Fruit fly (Drosophila melanogaster): ENCODE results near the gene CG16700.

Gene CG16700

DNA sequence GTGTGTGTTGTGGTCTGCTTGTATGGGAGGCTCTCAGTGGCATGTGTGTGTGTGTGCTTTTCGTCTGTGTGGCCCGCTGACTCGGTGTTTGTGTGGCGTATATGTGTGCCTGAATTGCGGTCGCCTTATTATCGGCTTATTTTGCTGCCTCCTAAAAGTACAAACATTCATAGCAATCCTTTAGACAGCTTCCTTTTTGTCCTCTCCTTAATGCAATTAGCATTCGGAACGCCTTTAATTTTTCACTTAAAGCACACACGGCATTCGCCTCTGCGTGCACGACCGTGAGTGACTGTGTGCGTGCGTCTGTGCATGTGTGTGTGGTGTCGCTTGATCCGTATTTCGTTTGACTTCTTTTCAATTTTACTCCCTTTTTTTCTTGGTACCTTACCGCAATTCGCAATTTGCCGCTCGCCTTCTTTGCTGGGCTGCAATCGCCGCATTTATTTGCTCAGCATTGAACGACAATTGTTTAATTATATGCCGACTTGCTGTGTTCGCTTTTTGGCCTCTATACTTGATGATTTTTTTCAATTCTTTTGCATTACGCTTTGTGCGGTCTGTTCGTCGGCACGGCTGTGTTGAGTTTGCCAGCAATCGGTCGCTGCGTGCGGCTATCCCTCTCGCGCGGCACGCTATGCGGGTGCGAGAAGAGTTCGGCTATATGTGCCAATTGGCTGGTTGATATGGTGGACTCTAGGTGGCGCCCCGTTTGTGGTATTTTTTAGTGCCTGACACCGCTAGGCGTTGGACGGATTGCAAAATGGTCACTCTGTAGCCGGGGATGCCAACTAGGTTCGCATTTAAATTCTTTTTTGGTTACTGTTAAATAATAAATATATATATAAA, 14.1 kb upstream of the CG16700 start, which contains the start of gene wcy (continued):
- TF ChIP-seq nau (GFP tag; optimal IDR thresholded peaks at IDR 0.05) (no peak), exex (tag; optimal IDR thresholded peaks at IDR 0.05) (no peak), Dp (GFP tag; optimal IDR thresholded peaks at IDR 0.05) (peak; percentile 51), fu2 (GFP tag; optimal IDR thresholded peaks at IDR 0.05) (no peak), Jarid2 (GFP tag; optimal IDR thresholded peaks at IDR 0.05) (no peak), CG2129 (GFP tag; IDR thresholded peaks at IDR 0.05; ENCODE audit: partially characterized antibody) (no peak), CG18476 (GFP tag; optimal IDR thresholded peaks at IDR 0.05) (no peak), CG10431 (GFP tag; optimal IDR thresholded peaks at IDR 0.05) (peak; percentile 7), fd3F (GFP tag; optimal IDR thresholded peaks at IDR 0.05) (no peak), corto (GFP tag; optimal IDR thresholded peaks at IDR 0.05) (no peak), CG4617 (GFP tag; optimal IDR thresholded peaks at IDR 0.05; ENCODE audit: borderline replicate concordance) (peak; percentile 13), CG33557 (GFP tag; optimal IDR thresholded peaks at IDR 0.05) (no peak), CG12744 (GFP tag; optimal IDR thresholded peaks at IDR 0.05) (no peak), ken (GFP tag; IDR thresholded peaks at IDR 0.05) (no peak), CG11247 (GFP tag; IDR thresholded peaks at IDR 0.05) (0 out of 2 replicates have a peak, but pooled peaks have one; percentile 41), psq (GFP tag; optimal IDR thresholded peaks at IDR 0.05) (peak; percentile 98), dati (GFP tag; IDR thresholded peaks at IDR 0.05) (no peak), CG14050 (GFP tag; IDR thresholded peaks at IDR 0.05) (no peak), CG4404 (GFP tag; IDR thresholded peaks at IDR 0.05) (no peak), CG17912 (GFP tag; optimal IDR thresholded peaks at IDR 0.05) (peak; percentile 67), sob (GFP tag; IDR thresholded peaks at IDR 0.05) (no peak), gcm2 (GFP tag; optimal IDR thresholded peaks at IDR 0.05) (no peak), pan (optimal IDR thresholded peaks at IDR 0.05) (no peak), pan (GFP tag; optimal IDR thresholded peaks at IDR 0.05 in 1 of 2, IDR thresholded peaks at IDR 0.05 in 1 of 2) (no peak), CG10654 (GFP tag; optimal IDR thresholded peaks at IDR 0.05) (no peak), HLH4C (GFP tag; IDR thresholded peaks at IDR 0.05; ENCODE audit: partially characterized antibody) (0 out of 3 replicates have a peak, but pooled peaks have one; percentile 27), odd (GFP tag; optimal IDR thresholded peaks at IDR 0.05) (no peak), Ptx1 (GFP tag; IDR thresholded peaks at IDR 0.05) (no peak), her (GFP tag; optimal IDR thresholded peaks at IDR 0.05) (peak; percentile 53), CG10274 (GFP tag; optimal IDR thresholded peaks at IDR 0.05) (no peak), peb (GFP tag; IDR thresholded peaks at IDR 0.05) (no peak), CG2875 (GFP tag; optimal IDR thresholded peaks at IDR 0.05) (no peak), CG30403 (GFP tag; optimal IDR thresholded peaks at IDR 0.05) (peak; percentile 2), CG11696 (GFP tag; IDR thresholded peaks at IDR 0.05) (no peak), Ets65A (GFP tag) (peak; percentile 92), Hr51 (GFP tag; optimal IDR thresholded peaks at IDR 0.05) (no peak), abd-A (tag; optimal IDR thresholded peaks at IDR 0.05) (no peak), pzg (GFP tag; optimal IDR thresholded peaks at IDR 0.05) (peak; percentile 94), Bteb2 (GFP tag; optimal IDR thresholded peaks at IDR 0.05) (no peak), CG2202 (tag; optimal IDR thresholded peaks at IDR 0.05) (no peak), toy (GFP tag; IDR thresholded peaks at IDR 0.05) (no peak), CG18764 (GFP tag; optimal IDR thresholded peaks at IDR 0.05) (no peak), CG1602 (GFP tag; optimal IDR thresholded peaks at IDR 0.05) (no peak), Deaf1 (tag; optimal IDR thresholded peaks at IDR 0.05) (no peak), C15 (GFP tag; IDR thresholded peaks at IDR 0.05) (no peak), Atf-2 (GFP tag; optimal IDR thresholded peaks at IDR 0.05) (no peak), Asciz (GFP tag; optimal IDR thresholded peaks at IDR 0.05) (no peak), klu (GFP tag; IDR thresholded peaks at IDR 0.05) (no peak), caup (GFP tag; optimal IDR thresholded peaks at IDR 0.05; ENCODE audit: severe bottlenecking) (peak; percentile 53)
